Worm (Caenorhabditis elegans): ENCODE data around the gene aldo-1.

The aldo-1 gene

ce11 chrIII:13542458-13542857 lies 22.3 kb downstream of the aldo-1 start (continued):
- TF ChIP-seq elt-3 (tag; optimal IDR thresholded peaks at IDR 0.05) (peak; percentile 0 to 88 (median 52)), swsn-7 (tag; optimal IDR thresholded peaks at IDR 0.05) (no peak), sup-37 (GFP tag; optimal IDR thresholded peaks at IDR 0.05) (no peak), unc-62 (GFP tag; optimal IDR thresholded peaks at IDR 0.05) (no peak), blmp-1 (tag; optimal IDR thresholded peaks at IDR 0.05) (peak; percentile 8), ets-5 (GFP tag; IDR thresholded peaks at IDR 0.05) (no peak), ceh-90 (tag; optimal IDR thresholded peaks at IDR 0.05) (no peak), nhr-84 (tag; optimal IDR thresholded peaks at IDR 0.05) (no peak), hpl-2 (GFP tag; optimal IDR thresholded peaks at IDR 0.05) (no peak), nhr-19 (GFP tag; conservative IDR thresholded peaks at IDR 0.05) (no peak), C16A3.4 (tag; optimal IDR thresholded peaks at IDR 0.05) (no peak), nhr-11 (tag; optimal IDR thresholded peaks at IDR 0.05) (no peak)

ce11 chrIII:13540791-13541190 lies 23.9 kb downstream of the aldo-1 start:
- TF ChIP-seq lin-35 (GFP tag; optimal IDR thresholded peaks at IDR 0.05) (no peak), pqm-1 (tag; optimal IDR thresholded peaks at IDR 0.05) (no peak), alr-1 (tag; optimal IDR thresholded peaks at IDR 0.05; ENCODE audit: borderline replicate concordance) (no peak), lin-39 (tag; optimal IDR thresholded peaks at IDR 0.05) (no peak), zag-1 (tag; optimal IDR thresholded peaks at IDR 0.05) (no peak), fkh-8 (tag; optimal IDR thresholded peaks at IDR 0.05) (no peak), C04F5.9 (tag; optimal IDR thresholded peaks at IDR 0.05) (no peak), lsy-2 (tag; optimal IDR thresholded peaks at IDR 0.05) (no peak), pag-3 (tag; optimal IDR thresholded peaks at IDR 0.05; ENCODE audit: borderline replicate concordance, insufficient read depth) (no peak), unc-98 (GFP tag; IDR thresholded peaks at IDR 0.05) (no peak), vab-15 (tag; optimal IDR thresholded peaks at IDR 0.05) (no peak), sptf-1 (tag; optimal IDR thresholded peaks at IDR 0.05) (no peak), nhr-12 (tag; optimal IDR thresholded peaks at IDR 0.05) (no peak), ceh-90 (tag; optimal IDR thresholded peaks at IDR 0.05) (no peak), hlh-4 (tag; optimal IDR thresholded peaks at IDR 0.05) (no peak), fkh-4 (tag; optimal IDR thresholded peaks at IDR 0.05; ENCODE audit: borderline replicate concordance) (no peak), tlp-1 (tag; optimal IDR thresholded peaks at IDR 0.05) (no peak), dpl-1 (GFP tag; optimal IDR thresholded peaks at IDR 0.05) (no peak), jun-1 (tag; optimal IDR thresholded peaks at IDR 0.05) (no peak), ceh-63 (GFP tag; optimal IDR thresholded peaks at IDR 0.05) (no peak)

ce11 chrIII:13535735-13536390 lies 28.9 kb downstream of the aldo-1 start:
- TF ChIP-seq zip-4 (GFP tag; optimal IDR thresholded peaks at IDR 0.05) (no peak), efl-1 (optimal IDR thresholded peaks at IDR 0.05) (no peak), efl-1 (GFP tag; optimal IDR thresholded peaks at IDR 0.05 in 1 of 2) (peak in 1 of 2 experiments; percentile 39)

ce11 chrIII:13534704-13535103 lies 30.0 kb downstream of the aldo-1 start:
- TF ChIP-seq efl-1 (optimal IDR thresholded peaks at IDR 0.05): peak; percentile 12 to 34
- no peak for TF ChIP-seq efl-1 (GFP tag; optimal IDR thresholded peaks at IDR 0.05 in 1 of 2)
- no peak for TF ChIP-seq lir-3 (tag; optimal IDR thresholded peaks at IDR 0.05; ENCODE audit: poor library complexity)
- peak; percentile 67 for TF ChIP-seq lin-14 (GFP tag; optimal IDR thresholded peaks at IDR 0.05)
- peak; percentile 49 for TF ChIP-seq blmp-1 (tag; optimal IDR thresholded peaks at IDR 0.05)
- no peak for TF ChIP-seq nhr-28 (tag; optimal IDR thresholded peaks at IDR 0.05)
- TF ChIP-seq pax-3 (tag; optimal IDR thresholded peaks at IDR 0.05): no peak
- TF ChIP-seq nhr-19 (GFP tag; conservative IDR thresholded peaks at IDR 0.05): no peak
- TF ChIP-seq grh-1 (GFP tag; IDR thresholded peaks at IDR 0.05): peak; percentile 66
- peak in 1 of 6 experiments; percentile 43 for TF ChIP-seq elt-3 (tag; optimal IDR thresholded peaks at IDR 0.05)
- no peak for TF ChIP-seq isw-1 (GFP tag; IDR thresholded peaks at IDR 0.05)
- no peak for TF ChIP-seq nhr-76 (tag; optimal IDR thresholded peaks at IDR 0.05)
- TF ChIP-seq tlp-1 (tag; optimal IDR thresholded peaks at IDR 0.05): no peak
- TF ChIP-seq nhr-90 (tag; optimal IDR thresholded peaks at IDR 0.05; ENCODE audit: poor library complexity): no peak
- no peak for TF ChIP-seq fos-1 (tag; optimal IDR thresholded peaks at IDR 0.05)
- TF ChIP-seq ceh-88 (GFP tag; IDR thresholded peaks at IDR 0.05): no peak
- TF ChIP-seq lin-35 (GFP tag; optimal IDR thresholded peaks at IDR 0.05): peak in 1 of 2 experiments; percentile 30
- no peak for TF ChIP-seq dsc-1 (tag; optimal IDR thresholded peaks at IDR 0.05)
- peak in 1 of 3 experiments; percentile 22 for TF ChIP-seq dpl-1 (GFP tag; optimal IDR thresholded peaks at IDR 0.05)
- no peak for TF ChIP-seq sup-37 (GFP tag; optimal IDR thresholded peaks at IDR 0.05)
- no peak for TF ChIP-seq ama-1 (optimal IDR thresholded peaks at IDR 0.05)
- TF ChIP-seq hpl-2 (GFP tag; optimal IDR thresholded peaks at IDR 0.05): no peak
- TF ChIP-seq ces-1 (GFP tag; optimal IDR thresholded peaks at IDR 0.05): no peak
